Worm (Caenorhabditis elegans): Measurements from ENCODE around the gene F59B1.10.

F59B1.10 gene

DNA sequence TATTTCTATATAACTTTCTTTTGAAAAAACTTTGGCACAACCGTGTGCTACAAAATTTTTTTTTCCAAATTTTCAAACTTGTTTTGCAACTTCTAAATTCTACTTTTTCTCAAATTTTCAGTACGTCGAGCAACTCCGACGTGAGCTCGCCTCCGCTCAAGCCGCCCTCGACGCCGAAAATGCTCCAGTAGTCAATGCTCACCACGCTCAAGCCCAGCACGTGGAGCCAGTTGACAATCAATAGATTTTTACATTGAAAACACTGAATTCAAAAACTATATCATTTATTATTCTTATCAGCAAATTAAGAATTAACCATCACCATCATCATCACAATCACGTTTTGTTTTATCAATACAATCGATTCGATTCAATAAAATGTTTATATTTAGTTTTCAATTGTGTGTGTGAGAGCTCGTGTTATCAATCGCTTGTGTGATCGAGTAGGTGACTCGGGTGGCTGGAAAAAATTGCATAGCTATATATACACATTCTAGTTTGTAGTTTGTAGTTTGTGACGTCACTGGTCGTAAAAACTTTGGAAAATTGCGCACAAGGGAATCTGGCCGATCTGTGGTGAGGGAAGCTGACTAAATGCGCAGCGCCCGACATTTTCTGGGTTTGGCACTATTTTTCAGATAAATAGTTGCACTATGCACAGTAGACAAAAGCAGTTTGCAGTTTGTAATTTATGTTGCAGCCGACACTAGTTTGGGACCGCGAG, 13.3 kb downstream of the F59B1.10 start (continued):
- no peak for TF ChIP-seq nhr-120 (GFP tag; IDR thresholded peaks at IDR 0.05)
- peak; percentile 22; the same call in 1 of the 2 replicates for TF ChIP-seq mcd-1 (GFP tag; IDR thresholded peaks at IDR 0.05)
- TF ChIP-seq F22D6.2 (tag; optimal IDR thresholded peaks at IDR 0.05) = no peak
- TF ChIP-seq F57A8.1 (GFP tag; optimal IDR thresholded peaks at IDR 0.05) = no peak
- TF ChIP-seq D2030.7 (GFP tag; IDR thresholded peaks at IDR 0.05) = no peak
- no peak for TF ChIP-seq pbrm-1 (GFP tag; IDR thresholded peaks at IDR 0.05)
- TF ChIP-seq Y56A3A.18 (GFP tag; IDR thresholded peaks at IDR 0.05) = peak; percentile 34; the same call in 1 of the 2 replicates
- no peak for TF ChIP-seq tbx-9 (tag; optimal IDR thresholded peaks at IDR 0.05; ENCODE audit: borderline replicate concordance)
- peak; percentile 88; the same call in 1 of the 2 replicates for TF ChIP-seq Y53G8AR.9 (GFP tag; conservative IDR thresholded peaks at IDR 0.05)
- TF ChIP-seq attf-3 (GFP tag; conservative IDR thresholded peaks at IDR 0.05) = no peak
- no peak; the same call in 1 of the 2 replicates for TF ChIP-seq madf-6 (GFP tag; IDR thresholded peaks at IDR 0.05)
- TF ChIP-seq dox-1 (GFP tag; IDR thresholded peaks at IDR 0.05) = peak; percentile 44; the same call in 1 of the 2 replicates
- no peak for TF ChIP-seq madf-8 (GFP tag; conservative IDR thresholded peaks at IDR 0.05)
- TF ChIP-seq dpl-1 (GFP tag; optimal IDR thresholded peaks at IDR 0.05) = no peak
- no peak for TF ChIP-seq lir-1 (GFP tag; conservative IDR thresholded peaks at IDR 0.05)
- TF ChIP-seq somi-1 (GFP tag; optimal IDR thresholded peaks at IDR 0.05) = no peak
- peak; percentile 91 for TF ChIP-seq madf-10 (tag; optimal IDR thresholded peaks at IDR 0.05)
- TF ChIP-seq ztf-6 (GFP tag; IDR thresholded peaks at IDR 0.05) = no peak
- TF ChIP-seq unc-62 (GFP tag; optimal IDR thresholded peaks at IDR 0.05) = no peak
- TF ChIP-seq tlf-1 (GFP tag; optimal IDR thresholded peaks at IDR 0.05) = peak; percentile 62
- no peak for TF ChIP-seq ccch-3 (GFP tag; optimal IDR thresholded peaks at IDR 0.05)
- TF ChIP-seq sptf-2 (GFP tag; optimal IDR thresholded peaks at IDR 0.05) = no peak
- TF ChIP-seq B0336.3 (GFP tag; IDR thresholded peaks at IDR 0.05) = peak; percentile 92
- no peak for TF ChIP-seq him-1 (tag; optimal IDR thresholded peaks at IDR 0.05)
- TF ChIP-seq zim-3 (tag; optimal IDR thresholded peaks at IDR 0.05) = peak; percentile 17
- TF ChIP-seq snpc-1.1 (tag; optimal IDR thresholded peaks at IDR 0.05; ENCODE audit: insufficient read depth) = no peak
- no peak for TF ChIP-seq ztf-3 (GFP tag; optimal IDR thresholded peaks at IDR 0.05)
- peak; percentile 57; the same call in 1 of the 2 replicates for TF ChIP-seq egl-44 (GFP tag; IDR thresholded peaks at IDR 0.05)
- peak in 1 of 2 experiments; percentile 36 for TF ChIP-seq let-607 (tag; optimal IDR thresholded peaks at IDR 0.05)
- peak; percentile 64 for TF ChIP-seq chd-7 (tag; optimal IDR thresholded peaks at IDR 0.05)
- 0 out of 2 replicates have a peak, but pooled peaks have one; percentile 40 for TF ChIP-seq ekl-4 (GFP tag; IDR thresholded peaks at IDR 0.05)
- no peak for TF ChIP-seq ets-4 (GFP tag; optimal IDR thresholded peaks at IDR 0.05)
- TF ChIP-seq ZK185.1 (tag; optimal IDR thresholded peaks at IDR 0.05; ENCODE audit: poor library complexity, severe bottlenecking) = no peak
- TF ChIP-seq lin-54 (GFP tag; optimal IDR thresholded peaks at IDR 0.05) = no peak
- TF ChIP-seq F33H1.4 (GFP tag; IDR thresholded peaks at IDR 0.05) = no peak
- no peak for TF ChIP-seq rec-8 (tag; optimal IDR thresholded peaks at IDR 0.05)
- peak; percentile 87 for TF ChIP-seq nhr-90 (tag; optimal IDR thresholded peaks at IDR 0.05)
- no peak for TF ChIP-seq ceh-40 (GFP tag; IDR thresholded peaks at IDR 0.05)
- no peak for TF ChIP-seq B0035.1 (tag; optimal IDR thresholded peaks at IDR 0.05)
- no peak for TF ChIP-seq snpc-4 (GFP tag; optimal IDR thresholded peaks at IDR 0.05)
- TF ChIP-seq snpc-4 (tag; optimal IDR thresholded peaks at IDR 0.05) = peak in 3 of 4 experiments; percentile 55 to 75 (median 64)
- TF ChIP-seq lin-26 (GFP tag; IDR thresholded peaks at IDR 0.05) = no peak
- TF ChIP-seq B0019.2 (GFP tag; conservative IDR thresholded peaks at IDR 0.05) = no peak
- TF ChIP-seq F57C9.4 (tag; optimal IDR thresholded peaks at IDR 0.05) = no peak
- TF ChIP-seq nfya-2 (GFP tag; IDR thresholded peaks at IDR 0.05) = no peak
- TF ChIP-seq T07F8.4 (tag; optimal IDR thresholded peaks at IDR 0.05) = no peak
- no peak for TF ChIP-seq aptf-3 (GFP tag; IDR thresholded peaks at IDR 0.05)
